Fruit fly (Drosophila melanogaster) whole organism, prepupa: ENCODE data around the gene CG5157.
A peak's percentile ranks its signal among the peaks of the same experiment; 100 is the strongest.

Source experiments
- Blimp-1 ChIP-seq: fragments of 200-800 bp; sonication (Bioruptor generic); optimal IDR thresholded peaks from 3 replicates; lab custom pipeline; 2017; ENCODE audit warnings: missing biosample characterization, missing genetic modification characterization, mild to moderate bottlenecking, moderate library complexity, missing genetic modification reagents
- CG10631 ChIP-seq: fragments of 200-800 bp; sonication (Bioruptor generic); optimal IDR thresholded peaks from 2 replicates; lab custom pipeline; 2016; ENCODE audit warnings: missing biosample characterization, missing genetic modification characterization
- CG10669 ChIP-seq: fragments of 200-800 bp; sonication (Bioruptor generic); optimal IDR thresholded peaks from 3 replicates; lab custom pipeline; 2018; ENCODE audit warnings: missing biosample characterization, mild to moderate bottlenecking, missing genetic modification characterization, moderate library complexity
- CG11294 ChIP-seq: fragments of 200-800 bp; sonication (Bioruptor generic); IDR thresholded peaks from 2 replicates; pipeline ENCODE4 v1.3.6; 2022; ENCODE audit warnings: missing biosample characterization, missing genetic modification characterization
- CG11762 ChIP-seq: fragments of 200-800 bp; sonication (Bioruptor generic); optimal IDR thresholded peaks from 3 replicates; lab custom pipeline; 2016; ENCODE audit warnings: missing biosample characterization, missing genetic modification characterization; ENCODE audit not compliant: insufficient read depth
- CG11902 ChIP-seq: fragments of 200-800 bp; sonication (Bioruptor generic); optimal IDR thresholded peaks from 3 replicates; lab custom pipeline; 2016; ENCODE audit warnings: missing biosample characterization, missing genetic modification characterization
- CG15336 ChIP-seq: fragments of 200-800 bp; sonication (Bioruptor generic); IDR thresholded peaks from 2 replicates; pipeline ENCODE4 v1.3.6; 2022; ENCODE audit warnings: missing biosample characterization, missing genetic modification characterization
- CG1621 ChIP-seq: fragments of 200-800 bp; sonication (Bioruptor generic); optimal IDR thresholded peaks from 3 replicates; lab custom pipeline; 2018; ENCODE audit warnings: missing biosample characterization, mild to moderate bottlenecking, missing genetic modification characterization
- CG16779 ChIP-seq: fragments of 200-800 bp; sonication (Bioruptor generic); optimal IDR thresholded peaks from 3 replicates; lab custom pipeline; 2017; ENCODE audit warnings: missing biosample characterization, mild to moderate bottlenecking, missing genetic modification characterization
- CG3032 ChIP-seq: fragments of 200-800 bp; optimal IDR thresholded peaks from 2 replicates; lab custom pipeline; 2019; ENCODE audit warnings: missing biosample characterization, mild to moderate bottlenecking, missing genetic modification characterization, moderate library complexity
- CG32006 ChIP-seq: fragments of 200-800 bp; sonication (Bioruptor generic); optimal IDR thresholded peaks from 3 replicates; lab custom pipeline; 2017; ENCODE audit warnings: missing biosample characterization, mild to moderate bottlenecking, missing genetic modification characterization
- CG34406 ChIP-seq: fragments of 200-800 bp; sonication (Bioruptor generic); optimal IDR thresholded peaks from 3 replicates; lab custom pipeline; 2016; ENCODE audit warnings: missing biosample characterization, missing genetic modification characterization
- CG3919 ChIP-seq: fragments of 200-800 bp; sonication (Bioruptor generic); optimal IDR thresholded peaks from 3 replicates; lab custom pipeline; 2016; ENCODE audit warnings: missing biosample characterization, missing genetic modification characterization
- CG6163 ChIP-seq: fragments of 200-800 bp; sonication (Bioruptor generic); IDR thresholded peaks from 3 replicates; pipeline ENCODE4 v1.3.6; 2022; ENCODE audit warnings: missing biosample characterization, missing genetic modification characterization
- CG6276 ChIP-seq: fragments of 200-800 bp; sonication (Bioruptor generic); optimal IDR thresholded peaks from 2 replicates; lab custom pipeline; 2017; ENCODE audit warnings: missing biosample characterization, mild to moderate bottlenecking, missing genetic modification characterization
- CG6792 ChIP-seq: fragments of 200-800 bp; sonication (Bioruptor generic); optimal IDR thresholded peaks from 3 replicates; lab custom pipeline; 2016; ENCODE audit warnings: missing biosample characterization, missing genetic modification characterization
- CG6808 ChIP-seq: fragments of 200-800 bp; sonication (Bioruptor generic); optimal IDR thresholded peaks from 3 replicates; lab custom pipeline; 2017; ENCODE audit warnings: missing biosample characterization, missing genetic modification characterization, mild to moderate bottlenecking, moderate library complexity, missing genetic modification reagents
- CG6854 ChIP-seq: fragments of 200-800 bp; sonication (Bioruptor generic); optimal IDR thresholded peaks from 2 replicates; lab custom pipeline; 2017; ENCODE audit warnings: missing biosample characterization, mild to moderate bottlenecking, missing genetic modification characterization
- CG8119 ChIP-seq: fragments of 200-800 bp; sonication (Bioruptor generic); IDR thresholded peaks from 3 replicates; pipeline ENCODE4 v1.3.6; 2022; ENCODE audit warnings: missing biosample characterization, missing genetic modification characterization
- CG8319 ChIP-seq: fragments of 200-800 bp; sonication (Bioruptor generic); optimal IDR thresholded peaks from 3 replicates; lab custom pipeline; 2016; ENCODE audit warnings: missing biosample characterization, missing genetic modification characterization
- CG8632 ChIP-seq: fragments of 200-800 bp; sonication (Bioruptor generic); optimal IDR thresholded peaks from 3 replicates; lab custom pipeline; 2016; ENCODE audit warnings: missing biosample characterization, missing genetic modification characterization
- CG9139 ChIP-seq: fragments of 200-800 bp; sonication (Bioruptor generic); optimal IDR thresholded peaks from 3 replicates; lab custom pipeline; 2017; ENCODE audit warnings: missing biosample characterization, mild to moderate bottlenecking, missing genetic modification characterization
- Eip78C ChIP-seq: fragments of 200-800 bp; sonication (Bioruptor generic); peaks from one replicate; lab custom pipeline; 2016; ENCODE audit warnings: missing biosample characterization, missing genetic modification characterization
- Eip93F ChIP-seq: fragments of 200-800 bp; sonication (Bioruptor generic); optimal IDR thresholded peaks from 2 replicates; lab custom pipeline; 2016; ENCODE audit warnings: missing biosample characterization, mild to moderate bottlenecking, missing genetic modification characterization
- Ets21C ChIP-seq: fragments of 200-800 bp; sonication (Bioruptor generic); optimal IDR thresholded peaks from 3 replicates; lab custom pipeline; 2016; ENCODE audit warnings: missing biosample characterization, missing genetic modification characterization
- Ets96B ChIP-seq: fragments of 200-800 bp; optimal IDR thresholded peaks from 2 replicates; lab custom pipeline; 2019; ENCODE audit warnings: missing biosample characterization, mild to moderate bottlenecking, missing genetic modification characterization, moderate library complexity
- Gug ChIP-seq: fragments of 200-800 bp; sonication (Bioruptor generic); IDR thresholded peaks from 2 replicates; pipeline ENCODE4 v1.3.6; 2022; ENCODE audit warnings: missing biosample characterization, missing genetic modification characterization
- Hr38 ChIP-seq: sonication (Bioruptor generic); optimal IDR thresholded peaks from 2 replicates; lab custom pipeline; 2016; ENCODE audit warnings: missing biosample characterization, missing genetic modification characterization
- Lpt ChIP-seq: fragments of 200-800 bp; sonication (Bioruptor generic); optimal IDR thresholded peaks from 3 replicates; lab custom pipeline; 2016; ENCODE audit warnings: missing biosample characterization, missing genetic modification characterization
- Sox102F ChIP-seq: fragments of 200-800 bp; sonication (Bioruptor generic); optimal IDR thresholded peaks from 2 replicates; lab custom pipeline; 2016; ENCODE audit warnings: missing biosample characterization, mild to moderate bottlenecking, missing genetic modification characterization
- Sox14 ChIP-seq: fragments of 200-800 bp; sonication (Bioruptor generic); optimal IDR thresholded peaks from 3 replicates; lab custom pipeline; 2016; ENCODE audit warnings: missing biosample characterization, missing genetic modification characterization
- Sox15 ChIP-seq: fragments of 200-800 bp; sonication (Bioruptor generic); optimal IDR thresholded peaks from 3 replicates; lab custom pipeline; 2016; ENCODE audit warnings: missing biosample characterization, missing genetic modification characterization
- achi ChIP-seq: fragments of 200-800 bp; sonication (Bioruptor generic); optimal IDR thresholded peaks from 3 replicates; lab custom pipeline; 2016; ENCODE audit warnings: missing biosample characterization, missing genetic modification characterization
- cyc ChIP-seq: fragments of 200-800 bp; sonication (Bioruptor generic); optimal IDR thresholded peaks from 3 replicates; lab custom pipeline; 2016; ENCODE audit warnings: missing biosample characterization, missing genetic modification characterization
- dsx ChIP-seq: fragments of 200-800 bp; optimal IDR thresholded peaks from 3 replicates; lab custom pipeline; 2019; ENCODE audit warnings: missing biosample characterization, mild to moderate bottlenecking, missing genetic modification characterization, moderate library complexity; ENCODE audit not compliant: poor library complexity, severe bottlenecking
- eg ChIP-seq: fragments of 200-800 bp; sonication (Bioruptor generic); IDR thresholded peaks from 3 replicates; pipeline ENCODE4 v1.3.6; 2022; ENCODE audit warnings: missing biosample characterization, missing genetic modification characterization
- esn ChIP-seq: fragments of 200-800 bp; sonication (Bioruptor generic); optimal IDR thresholded peaks from 2 replicates; lab custom pipeline; 2016; ENCODE audit warnings: missing biosample characterization, mild to moderate bottlenecking, missing genetic modification characterization, moderate library complexity
- fd59A ChIP-seq: fragments of 200-800 bp; sonication (Bioruptor generic); optimal IDR thresholded peaks from 2 replicates; lab custom pipeline; 2017; ENCODE audit warnings: missing biosample characterization, mild to moderate bottlenecking, missing genetic modification characterization, missing genetic modification reagents
- fd85E ChIP-seq: fragments of 200-800 bp; sonication (Bioruptor generic); optimal IDR thresholded peaks from 3 replicates; lab custom pipeline; 2016; ENCODE audit warnings: missing biosample characterization, missing genetic modification characterization
- net ChIP-seq: fragments of 200-800 bp; sonication (Bioruptor generic); optimal IDR thresholded peaks from 3 replicates; lab custom pipeline; 2016; ENCODE audit warnings: missing biosample characterization, missing genetic modification characterization
- pdm3 ChIP-seq: fragments of 200-800 bp; sonication (Bioruptor generic); optimal IDR thresholded peaks from 3 replicates; lab custom pipeline; 2016; ENCODE audit warnings: missing biosample characterization, missing genetic modification characterization
- spab ChIP-seq: fragments of 200-800 bp; sonication (Bioruptor generic); optimal IDR thresholded peaks from 2 replicates; lab custom pipeline; 2017; ENCODE audit warnings: missing biosample characterization, mild to moderate bottlenecking, missing genetic modification characterization, missing genetic modification reagents
- ss ChIP-seq, 2 experiments: fragments of 200-800 bp; sonication (Bioruptor generic); optimal IDR thresholded peaks; 2 replicates in 1 of 2; 3 replicates in 1 of 2; lab custom pipeline; 2017 to 2018; ENCODE audit warnings: mild to moderate bottlenecking in 2 of 2, missing biosample characterization in 2 of 2, missing genetic modification characterization in 2 of 2, moderate library complexity in 1 of 2
- svp ChIP-seq: fragments of 200-800 bp; sonication (Bioruptor generic); peaks from one replicate; lab custom pipeline; 2016; ENCODE audit warnings: missing biosample characterization, missing genetic modification characterization
- topi ChIP-seq: fragments of 200-800 bp; sonication (Bioruptor generic); optimal IDR thresholded peaks from 3 replicates; lab custom pipeline; 2016; ENCODE audit warnings: missing biosample characterization, missing genetic modification characterization
- vri ChIP-seq: fragments of 200-800 bp; sonication (Bioruptor generic); optimal IDR thresholded peaks from 3 replicates; lab custom pipeline; 2016; ENCODE audit warnings: missing biosample characterization, mild to moderate bottlenecking, missing genetic modification characterization

Gene CG5157

dm6 chr3L:16175628-16176263 is 38.1 kb upstream of the CG5157 start (continued):
- TF ChIP-seq CG34406 (GFP tag; lab: Kevin White, UChicago) (peak; percentile 85), CG11902 (GFP tag; lab: Kevin White, UChicago) (peak; percentile 75), CG3919 (GFP tag; lab: Kevin White, UChicago) (peak; percentile 84), Eip78C (peak; percentile 98), CG9139 (GFP tag; lab: Kevin White, UChicago) (peak; percentile 70), ss (GFP tag; optimal IDR thresholded peaks at IDR 0.05; lab: Kevin White, UChicago) (peak; percentile 76 to 84), Ets96B (tag; lab: Kevin White, UChicago) (peak; percentile 89), CG6854 (GFP tag; lab: Kevin White, UChicago) (peak; percentile 13), CG8119 (GFP tag; lab: Robert Waterston, UW) (peak; percentile 65; the same call in 2 of the 3 replicates), Blimp-1 (GFP tag; lab: Kevin White, UChicago) (peak; percentile 54), CG6792 (peak; percentile 86), CG32006 (GFP tag; lab: Kevin White, UChicago) (peak; percentile 49), esn (peak; percentile 90), Hr38 (no peak), CG16779 (tag; lab: Kevin White, UChicago) (peak; percentile 43), CG6163 (GFP tag; lab: Robert Waterston, UW) (peak; percentile 85), Eip93F (GFP tag; lab: Kevin White, UChicago) (no peak), Sox14 (GFP tag; lab: Kevin White, UChicago) (peak; percentile 87), pdm3 (GFP tag; lab: Kevin White, UChicago) (peak; percentile 79), vri (GFP tag; lab: Kevin White, UChicago) (peak; percentile 68), CG6808 (GFP tag; lab: Kevin White, UChicago) (peak; percentile 82), CG11294 (GFP tag; lab: Robert Waterston, UW) (no peak; the same call in 1 of the 2 replicates), CG10631 (GFP tag; lab: Kevin White, UChicago) (peak; percentile 70), spab (peak; percentile 69), CG10669 (peak; percentile 84), Ets21C (peak; percentile 73), CG6276 (GFP tag; lab: Kevin White, UChicago) (peak; percentile 6), achi (GFP tag; lab: Kevin White, UChicago) (peak; percentile 81), CG3032 (tag; lab: Kevin White, UChicago) (peak; percentile 86), CG11762 (peak; percentile 67), net (GFP tag; lab: Kevin White, UChicago) (peak; percentile 86)

dm6 chr3L:16174778-16175177 is 37.1 kb upstream of the CG5157 start:
- TF ChIP-seq Ets96B (tag; lab: Kevin White, UChicago): peak; percentile 87
- no peak for TF ChIP-seq CG6276 (GFP tag; lab: Kevin White, UChicago)
- no peak for TF ChIP-seq Eip93F (GFP tag; lab: Kevin White, UChicago)
- no peak for TF ChIP-seq CG11762
- TF ChIP-seq Sox102F: no peak
- no peak for TF ChIP-seq fd85E (GFP tag; lab: Kevin White, UChicago)
- TF ChIP-seq CG34406 (GFP tag; lab: Kevin White, UChicago): peak; percentile 82
- peak; percentile 44 for TF ChIP-seq dsx (GFP tag; lab: Kevin White, UChicago)
- peak; percentile 80 for TF ChIP-seq CG8632
- TF ChIP-seq fd59A (GFP tag; lab: Kevin White, UChicago): no peak
- TF ChIP-seq topi: peak; percentile 29
- peak; percentile 47; the same call in 1 of the 3 replicates for TF ChIP-seq CG6163 (GFP tag; lab: Robert Waterston, UW)
- TF ChIP-seq Sox15 (GFP tag; lab: Kevin White, UChicago): peak; percentile 25
- TF ChIP-seq CG11294 (GFP tag; lab: Robert Waterston, UW): no peak
- no peak for TF ChIP-seq cyc (GFP tag; lab: Kevin White, UChicago)
- no peak for TF ChIP-seq vri (GFP tag; lab: Kevin White, UChicago)
- no peak for TF ChIP-seq CG15336 (GFP tag; lab: Robert Waterston, UW)
- no peak for TF ChIP-seq Lpt (GFP tag; lab: Kevin White, UChicago)
- peak; percentile 28 for TF ChIP-seq CG11902 (GFP tag; lab: Kevin White, UChicago)
- no peak for TF ChIP-seq Hr38
- no peak for TF ChIP-seq eg (GFP tag; lab: Robert Waterston, UW)
- TF ChIP-seq CG8119 (GFP tag; lab: Robert Waterston, UW): peak; percentile 35; the same call in 1 of the 3 replicates
- no peak for TF ChIP-seq CG1621 (tag; lab: Kevin White, UChicago)
- TF ChIP-seq Gug: no peak
- TF ChIP-seq ss (GFP tag; optimal IDR thresholded peaks at IDR 0.05; lab: Kevin White, UChicago): peak; percentile 21 to 77
- TF ChIP-seq pdm3 (GFP tag; lab: Kevin White, UChicago): no peak
- peak; percentile 84 for TF ChIP-seq Eip78C
- TF ChIP-seq svp (GFP tag; lab: Kevin White, UChicago): peak; percentile 18
- TF ChIP-seq CG8319 (GFP tag; lab: Kevin White, UChicago): peak; percentile 19
- peak; percentile 8 for TF ChIP-seq CG32006 (GFP tag; lab: Kevin White, UChicago)
- TF ChIP-seq achi (GFP tag; lab: Kevin White, UChicago): peak; percentile 61
- peak; percentile 27 for TF ChIP-seq CG3919 (GFP tag; lab: Kevin White, UChicago)
